Worm (Caenorhabditis elegans): ENCODE measurements around the gene T05C7.8.

DNA sequence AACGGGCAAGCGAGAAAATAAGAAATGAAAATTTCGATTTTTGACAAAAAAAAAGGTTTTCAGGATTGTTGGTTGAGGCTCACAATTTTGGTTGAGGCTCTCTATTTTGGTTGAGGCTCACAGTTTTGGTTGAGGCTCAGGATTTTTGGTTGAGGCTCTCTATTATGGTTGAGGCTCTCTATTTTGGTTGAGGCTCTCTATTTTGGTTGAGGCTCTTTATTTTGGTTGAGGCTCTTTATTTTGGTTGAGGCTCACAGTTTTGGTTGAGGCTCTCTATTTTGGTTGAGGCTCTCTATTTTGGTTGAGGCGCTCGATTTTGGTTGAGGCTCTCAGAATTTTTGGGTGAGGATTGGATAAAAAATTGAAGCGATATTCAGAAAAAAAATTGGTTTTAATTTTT, 43.6 kb downstream of the T05C7.8 start:
- TF ChIP-seq nhr-237 (tag; optimal IDR thresholded peaks at IDR 0.05) (no peak), isw-1 (GFP tag; IDR thresholded peaks at IDR 0.05) (no peak), nhr-12 (tag; optimal IDR thresholded peaks at IDR 0.05) (no peak), rnt-1 (tag; optimal IDR thresholded peaks at IDR 0.05) (no peak), fos-1 (tag; optimal IDR thresholded peaks at IDR 0.05) (no peak)

Measured in whole organism, L1 larva.